Worm (Caenorhabditis elegans): ENCODE results near the gene srh-246.

ce11 chrV:642750-643149 is 14.8 kb downstream of the srh-246 start, which contains the start of gene nhr-190:
- no peak for TF ChIP-seq lsy-2 (tag; optimal IDR thresholded peaks at IDR 0.05)
- no peak for TF ChIP-seq ama-1 (optimal IDR thresholded peaks at IDR 0.05)
